Fruit fly (Drosophila melanogaster) whole organism, embryonic: Measurements from ENCODE around the gene CG13984.

ENCODE experiments used
- CG12299 ChIP-seq: fragments of 200-800 bp; sonication (Bioruptor generic); optimal IDR thresholded peaks from 2 replicates; lab custom pipeline; 2018; ENCODE audit warnings: missing biosample characterization, mild to moderate bottlenecking, missing genetic modification characterization
- CG12744 ChIP-seq: fragments of 200-800 bp; sonication (Bioruptor generic); optimal IDR thresholded peaks from 2 replicates; lab custom pipeline; 2016; ENCODE audit warnings: missing biosample characterization, missing genetic modification characterization
- CG17328 ChIP-seq: fragments of 200-800 bp; sonication (Bioruptor generic); IDR thresholded peaks from 2 replicates; pipeline ENCODE4 v1.3.6; 2022; ENCODE audit warnings: missing biosample characterization, missing genetic modification characterization
- CG17612 ChIP-seq: fragments of 200-800 bp; sonication (Bioruptor generic); IDR thresholded peaks from 2 replicates; pipeline ENCODE4 v1.3.6; 2022; ENCODE audit warnings: missing biosample characterization, missing genetic modification characterization
- CG17802 ChIP-seq: fragments of 200-800 bp; sonication (Bioruptor generic); optimal IDR thresholded peaks from 2 replicates; lab custom pipeline; 2018; ENCODE audit warnings: missing biosample characterization, mild to moderate bottlenecking, missing genetic modification characterization, moderate library complexity
- CG17829 ChIP-seq: fragments of 200-800 bp; optimal IDR thresholded peaks from 2 replicates; lab custom pipeline; 2019; ENCODE audit warnings: missing biosample characterization, mild to moderate bottlenecking, missing genetic modification characterization, moderate library complexity
- CG2116 ChIP-seq: fragments of 200-800 bp; sonication (Bioruptor generic); optimal IDR thresholded peaks from 3 replicates; lab custom pipeline; 2018; ENCODE audit warnings: missing biosample characterization, mild to moderate bottlenecking, missing genetic modification characterization
- CG2120 ChIP-seq: fragments of 200-800 bp; sonication (Bioruptor generic); optimal IDR thresholded peaks from 3 replicates; lab custom pipeline; 2016; ENCODE audit warnings: missing biosample characterization, missing genetic modification characterization
- CG3407 ChIP-seq: fragments of 200-800 bp; sonication (Bioruptor generic); optimal IDR thresholded peaks from 2 replicates; lab custom pipeline; 2018; ENCODE audit warnings: missing biosample characterization, mild to moderate bottlenecking, missing genetic modification characterization
- CG6654 ChIP-seq: fragments of 200-800 bp; sonication (Bioruptor generic); optimal IDR thresholded peaks from 2 replicates; lab custom pipeline; 2017; ENCODE audit warnings: missing biosample characterization, mild to moderate bottlenecking, missing genetic modification characterization
- CG7271 ChIP-seq: fragments of 200-800 bp; sonication (Bioruptor generic); optimal IDR thresholded peaks from 2 replicates; lab custom pipeline; 2018; ENCODE audit warnings: missing biosample characterization, mild to moderate bottlenecking, missing genetic modification characterization, moderate library complexity
- CG8359 ChIP-seq: fragments of 200-800 bp; sonication (Bioruptor generic); optimal IDR thresholded peaks from 2 replicates; lab custom pipeline; 2017; ENCODE audit warnings: missing biosample characterization, mild to moderate bottlenecking, missing genetic modification characterization, borderline replicate concordance
- CG8765 ChIP-seq: fragments of 200-800 bp; sonication (Bioruptor generic); IDR thresholded peaks from 2 replicates; pipeline ENCODE4 v1.3.6; 2022; ENCODE audit warnings: missing biosample characterization, missing genetic modification characterization
- D19A ChIP-seq: fragments of 200-800 bp; optimal IDR thresholded peaks from 3 replicates; lab custom pipeline; 2019; ENCODE audit warnings: missing biosample characterization, mild to moderate bottlenecking, missing genetic modification characterization, moderate library complexity
- D19B ChIP-seq: fragments of 200-800 bp; sonication (Bioruptor generic); optimal IDR thresholded peaks from 2 replicates; lab custom pipeline; 2017; ENCODE audit warnings: missing biosample characterization, mild to moderate bottlenecking, missing genetic modification characterization
- Dip3 ChIP-seq: fragments of 200-800 bp; sonication (Bioruptor generic); optimal IDR thresholded peaks from 3 replicates; lab custom pipeline; 2016; ENCODE audit warnings: missing biosample characterization, missing genetic modification characterization
- Fer2 ChIP-seq: fragments of 200-800 bp; sonication (Bioruptor generic); optimal IDR thresholded peaks from 2 replicates; lab custom pipeline; 2018; ENCODE audit warnings: missing biosample characterization, mild to moderate bottlenecking, missing genetic modification characterization, moderate library complexity
- Hey ChIP-seq: fragments of 200-800 bp; sonication (Bioruptor generic); optimal IDR thresholded peaks from 3 replicates; lab custom pipeline; 2018; ENCODE audit warnings: missing biosample characterization, mild to moderate bottlenecking, missing genetic modification characterization
- Lim3 ChIP-seq: fragments of 200-800 bp; sonication (Bioruptor generic); IDR thresholded peaks from 2 replicates; pipeline ENCODE4 v1.3.6; 2022; ENCODE audit warnings: missing biosample characterization, missing genetic modification characterization
- NfI ChIP-seq: fragments of 200-800 bp; sonication (Bioruptor generic); optimal IDR thresholded peaks from 3 replicates; lab custom pipeline; 2018; ENCODE audit warnings: missing biosample characterization, mild to moderate bottlenecking, missing genetic modification characterization, moderate library complexity
- Opbp ChIP-seq: fragments of 200-800 bp; sonication (Bioruptor generic); IDR thresholded peaks from 3 replicates; pipeline ENCODE4 v1.3.6; 2022; ENCODE audit warnings: missing biosample characterization, missing genetic modification characterization; ENCODE audit not compliant: partially characterized antibody
- Side ChIP-seq: fragments of 200-800 bp; sonication (Bioruptor generic); optimal IDR thresholded peaks from 2 replicates; lab custom pipeline; 2016; ENCODE audit warnings: missing biosample characterization, missing genetic modification characterization
- Spps ChIP-seq: fragments of 200-800 bp; sonication (Bioruptor generic); optimal IDR thresholded peaks from 2 replicates; lab custom pipeline; 2018; ENCODE audit warnings: missing biosample characterization, mild to moderate bottlenecking, missing genetic modification characterization
- Tbp ChIP-seq: fragments of >200 bp; optimal IDR thresholded peaks from 2 replicates; lab custom pipeline; 2018; ENCODE audit warnings: missing biosample characterization, missing genetic modification characterization
- Vsx1 ChIP-seq: fragments of 200-800 bp; sonication (Bioruptor generic); optimal IDR thresholded peaks from 2 replicates; lab custom pipeline; 2017; ENCODE audit warnings: missing biosample characterization, mild to moderate bottlenecking, missing genetic modification characterization, missing genetic modification reagents
- ap ChIP-seq: fragments of 200-800 bp; sonication (Bioruptor generic); IDR thresholded peaks from 2 replicates; pipeline ENCODE4 v1.3.6; 2022; ENCODE audit warnings: missing biosample characterization, missing genetic modification characterization
- ara ChIP-seq: fragments of 200-800 bp; sonication (Bioruptor generic); IDR thresholded peaks from 2 replicates; pipeline ENCODE4 v1.3.6; 2022; ENCODE audit warnings: missing biosample characterization, missing genetic modification characterization
- ato ChIP-seq: fragments of 200-800 bp; sonication (Bioruptor generic); IDR thresholded peaks from 2 replicates; pipeline ENCODE4 v1.3.6; 2022; ENCODE audit warnings: missing biosample characterization, missing genetic modification characterization; ENCODE audit not compliant: partially characterized antibody
- bigmax ChIP-seq: fragments of 200-800 bp; sonication (Bioruptor generic); optimal IDR thresholded peaks from 2 replicates; lab custom pipeline; 2018; ENCODE audit warnings: missing biosample characterization, mild to moderate bottlenecking, missing genetic modification characterization
- bsh ChIP-seq, 2 experiments: fragments of 200-800 bp; sonication (Bioruptor generic); optimal IDR thresholded peaks; 2 replicates each; lab custom pipeline; 2017 to 2018; ENCODE audit warnings: mild to moderate bottlenecking in 2 of 2, missing biosample characterization in 2 of 2, missing genetic modification characterization in 2 of 2, moderate library complexity in 1 of 2
- dati ChIP-seq: fragments of 200-800 bp; sonication (Bioruptor generic); IDR thresholded peaks from 2 replicates; pipeline ENCODE4 v1.3.6; 2022; ENCODE audit warnings: missing biosample characterization, missing genetic modification characterization
- dpn ChIP-seq, 2 experiments: fragments of 200-800 bp; sonication (Bioruptor generic); optimal IDR thresholded peaks; 3 replicates each; lab custom pipeline; 2016; ENCODE audit warnings: missing biosample characterization in 2 of 2, missing genetic modification characterization in 2 of 2
- ewg ChIP-seq: fragments of 200-800 bp; sonication (Bioruptor generic); optimal IDR thresholded peaks from 3 replicates; lab custom pipeline; 2017; ENCODE audit warnings: mild to moderate bottlenecking, missing biosample characterization, missing genetic modification reagents, missing genetic modification characterization
- fd64A ChIP-seq: fragments of 200-800 bp; sonication (Bioruptor generic); optimal IDR thresholded peaks from 3 replicates; lab custom pipeline; 2018; ENCODE audit warnings: missing biosample characterization, mild to moderate bottlenecking, missing genetic modification characterization
- fd96Cb ChIP-seq: fragments of 200-800 bp; sonication (Bioruptor generic); optimal IDR thresholded peaks from 2 replicates; lab custom pipeline; 2018; ENCODE audit warnings: missing biosample characterization, mild to moderate bottlenecking, missing genetic modification characterization, moderate library complexity
- fu2 ChIP-seq: fragments of 200-800 bp; sonication (Bioruptor generic); optimal IDR thresholded peaks from 2 replicates; lab custom pipeline; 2016; ENCODE audit warnings: missing biosample characterization, missing genetic modification characterization
- gro ChIP-seq: fragments of 200-800 bp; sonication (Bioruptor generic); optimal IDR thresholded peaks from 2 replicates; lab custom pipeline; 2016; ENCODE audit warnings: missing biosample characterization, missing genetic modification characterization
- hbn ChIP-seq: fragments of 200-800 bp; sonication (Bioruptor generic); IDR thresholded peaks from 2 replicates; pipeline ENCODE4 v1.3.6; 2022; ENCODE audit warnings: missing biosample characterization, missing genetic modification characterization; ENCODE audit not compliant: partially characterized antibody
- jumu ChIP-seq: fragments of 200-800 bp; sonication (Bioruptor generic); optimal IDR thresholded peaks from 3 replicates; lab custom pipeline; 2016; ENCODE audit warnings: missing biosample characterization, missing genetic modification characterization
- nau ChIP-seq: fragments of 200-800 bp; sonication (Bioruptor generic); optimal IDR thresholded peaks from 3 replicates; lab custom pipeline; 2017; ENCODE audit warnings: missing biosample characterization, mild to moderate bottlenecking, missing genetic modification characterization, missing genetic modification reagents
- pan ChIP-seq, 4 experiments: fragments of >200 bp in 3 of 4; fragments of 200-800 bp in 1 of 4; sonication (Bioruptor generic) in 1 of 4; optimal IDR thresholded peaks in 3 of 4; IDR thresholded peaks in 1 of 4; 2 replicates each; pipeline versions ENCODE4 v1.3.6 to Lab custom; 2017 to 2022; ENCODE audit warnings: missing biosample characterization in 2 of 4, missing genetic modification characterization in 2 of 4, mixed read lengths in 1 of 4
- repo ChIP-seq: fragments of 200-800 bp; sonication (Bioruptor generic); optimal IDR thresholded peaks from 2 replicates; lab custom pipeline; 2016; ENCODE audit warnings: missing biosample characterization, missing genetic modification characterization
- scrt ChIP-seq: fragments of 200-800 bp; sonication (Bioruptor generic); optimal IDR thresholded peaks from 2 replicates; lab custom pipeline; 2018; ENCODE audit warnings: missing biosample characterization, mild to moderate bottlenecking, missing genetic modification characterization, moderate library complexity
- slp2 ChIP-seq: fragments of 200-800 bp; sonication (Bioruptor generic); optimal IDR thresholded peaks from 2 replicates; lab custom pipeline; 2016; ENCODE audit warnings: missing biosample characterization, missing genetic modification characterization
- sna ChIP-seq: fragments of 200-800 bp; sonication (Bioruptor generic); IDR thresholded peaks from 2 replicates; pipeline ENCODE4 v1.3.6; 2022; ENCODE audit warnings: missing biosample characterization, missing genetic modification characterization; ENCODE audit not compliant: partially characterized antibody
- sug ChIP-seq: fragments of 200-800 bp; optimal IDR thresholded peaks from 2 replicates; lab custom pipeline; 2019; ENCODE audit warnings: missing biosample characterization, mild to moderate bottlenecking, missing genetic modification characterization, moderate library complexity
- tna ChIP-seq: fragments of 200-800 bp; sonication (Bioruptor generic); IDR thresholded peaks from 2 replicates; pipeline ENCODE4 v1.3.6; 2022; ENCODE audit warnings: missing biosample characterization, missing genetic modification characterization; ENCODE audit not compliant: partially characterized antibody
- tup ChIP-seq: fragments of 200-800 bp; sonication (Bioruptor generic); optimal IDR thresholded peaks from 2 replicates; lab custom pipeline; 2016; ENCODE audit warnings: missing biosample characterization, mild to moderate bottlenecking, missing genetic modification characterization, moderate library complexity
- zen2 ChIP-seq: fragments of 200-800 bp; sonication (Bioruptor generic); IDR thresholded peaks from 3 replicates; pipeline ENCODE4 v1.3.6; 2022; ENCODE audit warnings: missing biosample characterization, missing genetic modification characterization; ENCODE audit not compliant: partially characterized antibody
- zf30C ChIP-seq: fragments of 200-800 bp; sonication (Bioruptor generic); optimal IDR thresholded peaks from 3 replicates; lab custom pipeline; 2018; ENCODE audit warnings: missing biosample characterization, mild to moderate bottlenecking, missing genetic modification characterization

The CG13984 gene

DNA sequence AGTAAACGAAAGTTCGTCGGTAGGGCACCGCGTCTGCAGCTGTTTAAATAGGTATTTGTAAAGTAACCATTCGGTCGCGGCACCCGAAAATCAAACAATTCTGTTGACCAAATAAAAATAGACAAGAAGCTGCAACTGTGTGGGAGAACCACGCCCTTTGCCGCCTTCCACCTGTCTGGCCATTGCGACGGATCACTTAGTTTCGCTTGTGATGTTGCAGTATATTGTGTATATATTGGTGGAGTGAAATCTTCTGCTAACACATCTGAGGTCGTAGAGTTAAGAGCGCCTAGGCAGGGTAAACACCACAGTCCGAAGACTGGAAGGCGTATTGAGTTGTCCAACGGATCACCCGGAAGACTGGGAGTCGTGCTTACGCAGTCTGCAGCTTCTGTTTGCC lies 25.2 kb upstream of the CG13984 start (continued):
- peak; percentile 33 for TF ChIP-seq Vsx1 (GFP tag; lab: Kevin White, UChicago)
- TF ChIP-seq CG6654 (GFP tag; lab: Kevin White, UChicago): no peak
- TF ChIP-seq Spps (tag; lab: Kevin White, UChicago): peak; percentile 61
- TF ChIP-seq CG2120 (GFP tag; lab: Kevin White, UChicago): no peak
- TF ChIP-seq CG2116: peak; percentile 7
- TF ChIP-seq Tbp: no peak
- TF ChIP-seq ap (GFP tag; lab: Robert Waterston, UW): no peak
- peak; percentile 30 for TF ChIP-seq CG17829
- TF ChIP-seq gro (GFP tag; lab: Kevin White, UChicago): no peak
- no peak for TF ChIP-seq ewg (GFP tag; lab: Kevin White, UChicago)
- TF ChIP-seq zen2: no peak
- TF ChIP-seq D19A: peak; percentile 13
- peak in 1 of 2 experiments; percentile 59 for TF ChIP-seq bsh (GFP tag; optimal IDR thresholded peaks at IDR 0.05; lab: Kevin White, UChicago)
- no peak for TF ChIP-seq Lim3 (GFP tag; lab: Robert Waterston, UW)
- TF ChIP-seq CG17328: no peak
- no peak for TF ChIP-seq D19B (GFP tag; lab: Kevin White, UChicago)
- TF ChIP-seq sug (tag; lab: Kevin White, UChicago): no peak
- no peak for TF ChIP-seq zf30C (GFP tag; lab: Kevin White, UChicago)
- peak; percentile 69 for TF ChIP-seq nau (GFP tag; lab: Kevin White, UChicago)
- TF ChIP-seq CG17612 (GFP tag; lab: Robert Waterston, UW): no peak
- TF ChIP-seq CG12299: peak; percentile 3
- TF ChIP-seq CG8359 (GFP tag; lab: Kevin White, UChicago): peak; percentile 69
- 0 out of 2 replicates have a peak, but pooled peaks have one; percentile 45 for TF ChIP-seq ara (GFP tag; lab: Robert Waterston, UW)
- no peak for TF ChIP-seq Dip3 (GFP tag; lab: Kevin White, UChicago)
- TF ChIP-seq fd64A (GFP tag; lab: Kevin White, UChicago): peak; percentile 77
- peak; percentile 13 for TF ChIP-seq Side
- no peak for TF ChIP-seq ato (GFP tag; lab: Robert Waterston, UW)
- TF ChIP-seq CG12744 (GFP tag; lab: Kevin White, UChicago): no peak
- TF ChIP-seq dpn (GFP tag; optimal IDR thresholded peaks at IDR 0.05; lab: Kevin White, UChicago): no peak
- TF ChIP-seq Fer2 (tag; lab: Kevin White, UChicago): peak; percentile 30
- TF ChIP-seq tup: no peak
- TF ChIP-seq CG7271 (tag; lab: Kevin White, UChicago): no peak
- no peak for TF ChIP-seq jumu (GFP tag; lab: Kevin White, UChicago)
- TF ChIP-seq hbn (GFP tag; lab: Robert Waterston, UW): no peak
- peak; percentile 17 for TF ChIP-seq fd96Cb (tag; lab: Kevin White, UChicago)
- TF ChIP-seq scrt (GFP tag; lab: Kevin White, UChicago): no peak
- no peak for TF ChIP-seq bigmax (GFP tag; lab: Kevin White, UChicago)
- peak; percentile 71 for TF ChIP-seq CG3407 (GFP tag; lab: Kevin White, UChicago)
- TF ChIP-seq slp2 (GFP tag; lab: Kevin White, UChicago): no peak
- TF ChIP-seq NfI (GFP tag; lab: Kevin White, UChicago): no peak
- TF ChIP-seq Hey (tag; lab: Kevin White, UChicago): no peak
- TF ChIP-seq CG8765 (GFP tag; lab: Robert Waterston, UW): no peak
- TF ChIP-seq Opbp: no peak
- no peak for TF ChIP-seq tna (GFP tag; lab: Robert Waterston, UW)
- no peak for TF ChIP-seq repo (GFP tag; lab: Kevin White, UChicago)
- TF ChIP-seq sna (GFP tag; lab: Robert Waterston, UW): no peak
- no peak for TF ChIP-seq pan (optimal IDR thresholded peaks at IDR 0.05; lab: Kevin White, UChicago)
- no peak for TF ChIP-seq pan (GFP tag; optimal IDR thresholded peaks at IDR 0.05 in 1 of 2, IDR thresholded peaks at IDR 0.05 in 1 of 2)
- TF ChIP-seq dati (GFP tag; lab: Robert Waterston, UW): no peak
- TF ChIP-seq fu2 (GFP tag; lab: Kevin White, UChicago): no peak
- no peak for TF ChIP-seq CG17802 (tag; lab: Kevin White, UChicago)
